ENCODE assay signal across 1 fruit fly cellular context in the genomic region with DNA sequence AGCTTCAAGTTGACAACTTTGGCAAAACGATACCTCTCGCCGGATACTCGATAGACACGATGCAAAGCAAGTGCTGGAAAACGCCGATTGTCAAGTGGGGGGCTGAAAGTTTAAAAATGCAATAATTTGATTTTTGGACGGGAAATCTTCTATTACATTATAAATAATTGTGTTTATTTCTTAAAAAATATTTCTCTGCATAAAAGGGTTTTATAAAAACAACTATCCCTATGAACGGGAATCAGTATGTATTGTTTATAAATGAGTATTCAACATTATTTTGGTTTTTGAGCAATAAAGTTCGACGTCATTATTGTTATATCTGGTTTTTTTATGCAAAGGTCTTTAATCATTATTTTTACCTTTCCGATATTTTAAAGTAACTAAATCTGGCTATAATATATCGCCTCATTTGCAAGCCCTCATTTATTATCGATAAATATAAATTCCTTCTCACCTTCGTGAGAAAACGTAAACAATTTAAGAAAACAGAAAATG.
TF ChIP-seq lines count a peak whose summit lies in the region.

A gene (minus strand): TSS at position 50 of the 498 bp plus-strand sequence.
A gene (plus strand): TSS at position 419 of the 498 bp plus-strand sequence.

TF ChIP-seq in whole organism, embryonic, 481 proteins besides CTCF, POLR2A, EP300 and RAD21 (continued from another document and continues in another):
- TF ChIP-seq CG9797 (GFP tag; optimal IDR thresholded peaks at IDR 0.05; lab: Kevin White, UChicago) (peak; percentile 6), da (GFP tag; optimal IDR thresholded peaks at IDR 0.05; lab: Kevin White, UChicago) (peak; percentile 3), CG5245 (GFP tag; optimal IDR thresholded peaks at IDR 0.05; lab: Kevin White, UChicago) (peak; percentile 52), az2 (GFP tag; optimal IDR thresholded peaks at IDR 0.05; lab: Kevin White, UChicago) (peak; percentile 66), pnt (GFP tag; optimal IDR thresholded peaks at IDR 0.05; lab: Kevin White, UChicago) (peak; percentile 15), btn (GFP tag; optimal IDR thresholded peaks at IDR 0.05; lab: Kevin White, UChicago) (no peak), CG15479 (GFP tag; optimal IDR thresholded peaks at IDR 0.05; lab: Kevin White, UChicago) (no peak), CG3847 (GFP tag; IDR thresholded peaks at IDR 0.05; lab: Robert Waterston, UW) (peak; percentile 63), Nf-YB (GFP tag; optimal IDR thresholded peaks at IDR 0.05; lab: Kevin White, UChicago) (peak; percentile 38), CG4707 (GFP tag; optimal IDR thresholded peaks at IDR 0.05; lab: Kevin White, UChicago) (no peak), C15 (GFP tag; IDR thresholded peaks at IDR 0.05; lab: Robert Waterston, UW) (no peak), Ets97D (GFP tag; optimal IDR thresholded peaks at IDR 0.05; lab: Kevin White, UChicago) (peak; percentile 74), CG11560 (tag; IDR thresholded peaks at IDR 0.05; lab: Robert Waterston, UW) (peak; percentile 94), CG11398 (GFP tag; optimal IDR thresholded peaks at IDR 0.05; lab: Kevin White, UChicago) (no peak), corto (GFP tag; optimal IDR thresholded peaks at IDR 0.05; lab: Kevin White, UChicago) (no peak), ind (GFP tag; optimal IDR thresholded peaks at IDR 0.05; lab: Kevin White, UChicago) (peak; percentile 79), Eip74EF (GFP tag; optimal IDR thresholded peaks at IDR 0.05; lab: Kevin White, UChicago) (peak in 1 of 2 experiments; percentile 15), CG8281 (tag; optimal IDR thresholded peaks at IDR 0.05; lab: Kevin White, UChicago) (peak; percentile 8), ranshi (GFP tag; IDR thresholded peaks at IDR 0.05; lab: Robert Waterston, UW) (peak; percentile 52; the same call in 1 of the 2 replicates), H2.0 (GFP tag; IDR thresholded peaks at IDR 0.05; lab: Robert Waterston, UW) (peak; percentile 45; the same call in 1 of the 2 replicates), CG31224 (GFP tag; IDR thresholded peaks at IDR 0.05; lab: Robert Waterston, UW) (peak; percentile 39; the same call in 1 of the 2 replicates), HLH4C (GFP tag; IDR thresholded peaks at IDR 0.05; lab: Robert Waterston, UW; ENCODE audit: partially characterized antibody) (peak; percentile 78), Sry-β (GFP tag; optimal IDR thresholded peaks at IDR 0.05; lab: Kevin White, UChicago) (peak; percentile 81), Mrtf (GFP tag; IDR thresholded peaks at IDR 0.05; lab: Robert Waterston, UW) (peak; percentile 60; the same call in 1 of the 3 replicates), Side (GFP tag; optimal IDR thresholded peaks at IDR 0.05; lab: Kevin White, UChicago) (peak; percentile 6), CG15073 (GFP tag; optimal IDR thresholded peaks at IDR 0.05; lab: Kevin White, UChicago) (no peak), ab (GFP tag; optimal IDR thresholded peaks at IDR 0.05; lab: Kevin White, UChicago) (no peak), hbn (GFP tag; IDR thresholded peaks at IDR 0.05; lab: Robert Waterston, UW; ENCODE audit: partially characterized antibody) (peak; percentile 63), HLH3B (GFP tag; IDR thresholded peaks at IDR 0.05; lab: Robert Waterston, UW) (0 out of 2 replicates have a peak, but pooled peaks have one; percentile 35), Atf3 (GFP tag; optimal IDR thresholded peaks at IDR 0.05; lab: Kevin White, UChicago) (peak; percentile 8), CG11504 (tag; optimal IDR thresholded peaks at IDR 0.05; lab: Kevin White, UChicago) (peak; percentile 84), ERR (GFP tag; optimal IDR thresholded peaks at IDR 0.05; lab: Kevin White, UChicago) (peak; percentile 36), Opbp (GFP tag; IDR thresholded peaks at IDR 0.05; lab: Robert Waterston, UW; ENCODE audit: partially characterized antibody) (no peak; the same call in 1 of the 3 replicates), mam (GFP tag; optimal IDR thresholded peaks at IDR 0.05; lab: Kevin White, UChicago) (peak; percentile 77), Ravus (GFP tag; IDR thresholded peaks at IDR 0.05; lab: Robert Waterston, UW) (no peak), Rfx (GFP tag; IDR thresholded peaks at IDR 0.05; lab: Robert Waterston, UW) (peak; percentile 82), lmd (GFP tag; IDR thresholded peaks at IDR 0.05; lab: Robert Waterston, UW) (peak; percentile 65), CG15601 (tag; optimal IDR thresholded peaks at IDR 0.05; lab: Kevin White, UChicago) (peak; percentile 63), crp (GFP tag; optimal IDR thresholded peaks at IDR 0.05; lab: Kevin White, UChicago) (peak in 1 of 2 experiments; percentile 24), cas (GFP tag; IDR thresholded peaks at IDR 0.05; lab: Robert Waterston, UW) (no peak), CG4820 (GFP tag; optimal IDR thresholded peaks at IDR 0.05; lab: Kevin White, UChicago) (peak; percentile 77), aop (GFP tag; IDR thresholded peaks at IDR 0.05; lab: Robert Waterston, UW) (no peak), Jarid2 (GFP tag; optimal IDR thresholded peaks at IDR 0.05; lab: Kevin White, UChicago) (peak; percentile 12), caup (GFP tag; optimal IDR thresholded peaks at IDR 0.05; lab: Kevin White, UChicago; ENCODE audit: severe bottlenecking) (peak; percentile 63), CG9609 (GFP tag; optimal IDR thresholded peaks at IDR 0.05; lab: Kevin White, UChicago) (peak; percentile 39), CG11247 (GFP tag; IDR thresholded peaks at IDR 0.05; lab: Robert Waterston, UW) (peak; percentile 69), B-H1 (GFP tag; IDR thresholded peaks at IDR 0.05; lab: Robert Waterston, UW) (peak; percentile 28; the same call in 1 of the 3 replicates), pzg (GFP tag; optimal IDR thresholded peaks at IDR 0.05; lab: Kevin White, UChicago) (peak; percentile 56), fd3F (GFP tag; optimal IDR thresholded peaks at IDR 0.05; lab: Kevin White, UChicago) (peak; percentile 56), Dip2 (GFP tag; IDR thresholded peaks at IDR 0.05; lab: Robert Waterston, UW) (no peak), bigmax (GFP tag; optimal IDR thresholded peaks at IDR 0.05; lab: Kevin White, UChicago) (no peak), CG10462 (GFP tag; optimal IDR thresholded peaks at IDR 0.05; lab: Kevin White, UChicago) (peak; percentile 56), sens-2 (GFP tag; IDR thresholded peaks at IDR 0.05; lab: Robert Waterston, UW) (no peak), CG9932 (GFP tag; IDR thresholded peaks at IDR 0.05; lab: Robert Waterston, UW) (peak; percentile 82), Myb (GFP tag; optimal IDR thresholded peaks at IDR 0.05; lab: Kevin White, UChicago) (peak; percentile 35), Hr3 (GFP tag; optimal IDR thresholded peaks at IDR 0.05; lab: Kevin White, UChicago) (peak; percentile 71), CG14441 (GFP tag; IDR thresholded peaks at IDR 0.05; lab: Robert Waterston, UW) (peak; percentile 50), usp (GFP tag; optimal IDR thresholded peaks at IDR 0.05; lab: Kevin White, UChicago) (no peak), z (GFP tag; IDR thresholded peaks at IDR 0.05; lab: Robert Waterston, UW) (no peak), GATAe (GFP tag; conservative IDR thresholded peaks at IDR 0.05; lab: Robert Waterston, UW) (no peak), gce (GFP tag; IDR thresholded peaks at IDR 0.05; lab: Robert Waterston, UW) (no peak), jing (GFP tag; optimal IDR thresholded peaks at IDR 0.05; lab: Kevin White, UChicago) (no peak), Asciz (GFP tag; optimal IDR thresholded peaks at IDR 0.05; lab: Kevin White, UChicago) (no peak), CG9215 (GFP tag; IDR thresholded peaks at IDR 0.05; lab: Robert Waterston, UW) (no peak), CG8765 (GFP tag; IDR thresholded peaks at IDR 0.05; lab: Robert Waterston, UW) (no peak), sug (tag; optimal IDR thresholded peaks at IDR 0.05; lab: Kevin White, UChicago) (peak; percentile 84), CG12104 (GFP tag; optimal IDR thresholded peaks at IDR 0.05; lab: Kevin White, UChicago) (peak; percentile 59), CG1647 (GFP tag; optimal IDR thresholded peaks at IDR 0.05; lab: Kevin White, UChicago) (peak; percentile 49), dysf (GFP tag; IDR thresholded peaks at IDR 0.05; lab: Robert Waterston, UW) (peak; percentile 62; the same call in 2 of the 3 replicates), CG12744 (GFP tag; optimal IDR thresholded peaks at IDR 0.05; lab: Kevin White, UChicago) (peak; percentile 14), CG7928 (GFP tag; optimal IDR thresholded peaks at IDR 0.05; lab: Kevin White, UChicago) (peak; percentile 13), CG14014 (GFP tag; IDR thresholded peaks at IDR 0.05; lab: Robert Waterston, UW) (peak; percentile 65), Ets65A (GFP tag; lab: Kevin White, UChicago) (peak; percentile 81), Adf1 (GFP tag; IDR thresholded peaks at IDR 0.05; lab: Robert Waterston, UW) (no peak), jumu (GFP tag; optimal IDR thresholded peaks at IDR 0.05; lab: Kevin White, UChicago) (peak; percentile 40), CG30431 (GFP tag; optimal IDR thresholded peaks at IDR 0.05; lab: Kevin White, UChicago) (peak; percentile 14), CG4424 (GFP tag; optimal IDR thresholded peaks at IDR 0.05; lab: Kevin White, UChicago) (peak; percentile 75), Ssrp (tag; optimal IDR thresholded peaks at IDR 0.05; lab: Kevin White, UChicago) (peak; percentile 54), tll (GFP tag; optimal IDR thresholded peaks at IDR 0.05; lab: Kevin White, UChicago) (no peak), zfh1 (GFP tag; IDR thresholded peaks at IDR 0.05; lab: Robert Waterston, UW) (peak; percentile 70), mld (GFP tag; IDR thresholded peaks at IDR 0.05; lab: Robert Waterston, UW; ENCODE audit: partially characterized antibody) (peak; percentile 4; the same call in 1 of the 3 replicates), nmo (GFP tag; optimal IDR thresholded peaks at IDR 0.05; lab: Kevin White, UChicago) (peak; percentile 77), trem (tag; optimal IDR thresholded peaks at IDR 0.05; lab: Kevin White, UChicago) (peak; percentile 68), CG10565 (GFP tag; optimal IDR thresholded peaks at IDR 0.05; lab: Kevin White, UChicago) (no peak), ato (GFP tag; IDR thresholded peaks at IDR 0.05; lab: Robert Waterston, UW; ENCODE audit: partially characterized antibody) (0 out of 2 replicates have a peak, but pooled peaks have one; percentile 6), Gug (GFP tag; IDR thresholded peaks at IDR 0.05; lab: Robert Waterston, UW) (peak; percentile 81), CG1529 (GFP tag; optimal IDR thresholded peaks at IDR 0.05; lab: Kevin White, UChicago) (peak; percentile 18), ewg (GFP tag; optimal IDR thresholded peaks at IDR 0.05; lab: Kevin White, UChicago) (peak; percentile 39), CG7963 (GFP tag; IDR thresholded peaks at IDR 0.05; lab: Robert Waterston, UW; ENCODE audit: partially characterized antibody) (peak; percentile 17; the same call in 1 of the 3 replicates), slou (GFP tag; optimal IDR thresholded peaks at IDR 0.05; lab: Kevin White, UChicago) (peak; percentile 44), ttk (GFP tag; IDR thresholded peaks at IDR 0.05; lab: Robert Waterston, UW) (peak; percentile 58; the same call in 1 of the 2 replicates), dpn (GFP tag; optimal IDR thresholded peaks at IDR 0.05; lab: Kevin White, UChicago) (peak; percentile 70 to 72), tgo (GFP tag; IDR thresholded peaks at IDR 0.05; lab: Robert Waterston, UW) (peak; percentile 55), CG2202 (tag; optimal IDR thresholded peaks at IDR 0.05; lab: Kevin White, UChicago) (peak; percentile 30), CG32772 (GFP tag; IDR thresholded peaks at IDR 0.05; lab: Robert Waterston, UW) (0 out of 2 replicates have a peak, but pooled peaks have one; percentile 19), CG12219 (GFP tag; optimal IDR thresholded peaks at IDR 0.05; lab: Kevin White, UChicago) (no peak), CrebB (tag; optimal IDR thresholded peaks at IDR 0.05; lab: Kevin White, UChicago) (no peak), Blimp-1 (GFP tag; optimal IDR thresholded peaks at IDR 0.05; lab: Kevin White, UChicago) (no peak), eve (GFP tag; optimal IDR thresholded peaks at IDR 0.05; lab: Kevin White, UChicago) (no peak), hth (optimal IDR thresholded peaks at IDR 0.05; lab: Kevin White, UChicago) (no peak), Rx (GFP tag; IDR thresholded peaks at IDR 0.05; lab: Robert Waterston, UW) (peak; percentile 50; the same call in 1 of the 2 replicates), gsb-n (tag; optimal IDR thresholded peaks at IDR 0.05; lab: Kevin White, UChicago) (peak; percentile 51), CoRest (tag; optimal IDR thresholded peaks at IDR 0.05; lab: Kevin White, UChicago) (peak; percentile 75), CG9876 (GFP tag; optimal IDR thresholded peaks at IDR 0.05; lab: Kevin White, UChicago) (no peak), nom (GFP tag; optimal IDR thresholded peaks at IDR 0.05; lab: Kevin White, UChicago) (peak; percentile 18), psq (GFP tag; optimal IDR thresholded peaks at IDR 0.05; lab: Kevin White, UChicago) (peak; percentile 46), CG1603 (tag; optimal IDR thresholded peaks at IDR 0.05; lab: Kevin White, UChicago) (no peak), phol (tag; optimal IDR thresholded peaks at IDR 0.05; lab: Kevin White, UChicago) (peak; percentile 76), inv (GFP tag; IDR thresholded peaks at IDR 0.05; lab: Robert Waterston, UW; ENCODE audit: partially characterized antibody) (peak; percentile 73), crc (GFP tag; optimal IDR thresholded peaks at IDR 0.05; lab: Kevin White, UChicago) (peak; percentile 10), E2f2 (GFP tag; IDR thresholded peaks at IDR 0.05; lab: Robert Waterston, UW) (peak; percentile 66), lola (GFP tag; optimal IDR thresholded peaks at IDR 0.05; lab: Kevin White, UChicago) (peak in 1 of 3 experiments; percentile 65), CG31388 (GFP tag; optimal IDR thresholded peaks at IDR 0.05; lab: Kevin White, UChicago) (no peak), CG14965 (GFP tag; optimal IDR thresholded peaks at IDR 0.05; lab: Kevin White, UChicago; ENCODE audit: borderline replicate concordance) (no peak), CG7556 (GFP tag; optimal IDR thresholded peaks at IDR 0.05; lab: Kevin White, UChicago) (peak; percentile 66), bbx (GFP tag; IDR thresholded peaks at IDR 0.05; lab: Robert Waterston, UW; ENCODE audit: partially characterized antibody) (peak; percentile 59), ham (GFP tag; IDR thresholded peaks at IDR 0.05; lab: Robert Waterston, UW) (no peak), CG42726 (GFP tag; IDR thresholded peaks at IDR 0.05; lab: Robert Waterston, UW; ENCODE audit: partially characterized antibody) (peak; percentile 49; the same call in 1 of the 2 replicates), CG3281 (GFP tag; optimal IDR thresholded peaks at IDR 0.05; lab: Kevin White, UChicago) (peak; percentile 65), chn (GFP tag; optimal IDR thresholded peaks at IDR 0.05; lab: Kevin White, UChicago) (peak; percentile 55), grn (GFP tag; optimal IDR thresholded peaks at IDR 0.05; lab: Kevin White, UChicago) (no peak), run (tag; optimal IDR thresholded peaks at IDR 0.05; lab: Kevin White, UChicago) (no peak)
